Worm (Caenorhabditis elegans) whole organism, young adult: ENCODE data around the gene mcm-2.
A peak's percentile ranks its signal among the peaks of the same experiment; 100 is the strongest.

Experiments used
- B0035.1 ChIP-seq: sonication (generic microtip); optimal IDR thresholded peaks from 2 replicates; lab custom pipeline; 2016; ENCODE audit warnings: missing genetic modification characterization, mild to moderate bottlenecking, missing compliant biosample characterization, missing genotype, missing genetic modification reagents
- F22D6.2 ChIP-seq: sonication (generic microtip); optimal IDR thresholded peaks from 2 replicates; lab custom pipeline; 2016; ENCODE audit warnings: mild to moderate bottlenecking, missing genetic modification characterization, missing compliant biosample characterization
- F57A8.1 ChIP-seq: fragments of 200-800 bp; sonication (Bioruptor generic); optimal IDR thresholded peaks from 2 replicates; lab custom pipeline; 2018; ENCODE audit warnings: mild to moderate bottlenecking, missing genetic modification characterization, moderate library complexity, missing compliant biosample characterization
- F57C9.4 ChIP-seq: sonication (generic microtip); optimal IDR thresholded peaks from 2 replicates; lab custom pipeline; 2017; ENCODE audit warnings: mild to moderate bottlenecking, missing genetic modification characterization, missing compliant biosample characterization
- K11D2.4 ChIP-seq: fragments of 200-800 bp; sonication (Bioruptor generic); IDR thresholded peaks from 2 replicates; pipeline ENCODE4 v1.3.6; 2022; ENCODE audit warnings: missing genetic modification reagents, missing genetic modification characterization, missing compliant biosample characterization
- Y53G8AR.9 ChIP-seq: fragments of 200-800 bp; sonication (Bioruptor generic); conservative IDR thresholded peaks from 2 replicates; pipeline ENCODE4 v1.3.6; 2022; ENCODE audit warnings: missing genetic modification reagents, missing genetic modification characterization, missing compliant biosample characterization
- Y79H2A.3 ChIP-seq: fragments of 200-800 bp; sonication (Bioruptor generic); conservative IDR thresholded peaks from 2 replicates; pipeline ENCODE4 v1.3.6; 2022; ENCODE audit warnings: missing genetic modification reagents, missing genetic modification characterization, missing compliant biosample characterization
- ZK185.1 ChIP-seq: sonication (generic microtip); optimal IDR thresholded peaks from 2 replicates; lab custom pipeline; 2016; ENCODE audit warnings: mild to moderate bottlenecking, missing genetic modification characterization, missing compliant biosample characterization; ENCODE audit not compliant: poor library complexity, severe bottlenecking
- ama-1 ChIP-seq, 3 experiments: fragments of 150-350 bp in 1 of 3; sonication (generic microtip) in 2 of 3; optimal IDR thresholded peaks; 2 replicates each; lab custom pipeline; 2014 to 2018; ENCODE audit warnings: missing biosample characterization in 2 of 3, missing genetic modification characterization in 2 of 3, missing genetic modification reagents in 2 of 3
- aptf-2 ChIP-seq: fragments of 200-800 bp; sonication (Bioruptor generic); conservative IDR thresholded peaks from 2 replicates; pipeline ENCODE4 v1.3.6; 2022; ENCODE audit warnings: missing genetic modification reagents, missing genetic modification characterization, missing compliant biosample characterization
- atf-7 ChIP-seq: sonication (generic microtip); optimal IDR thresholded peaks from 2 replicates; lab custom pipeline; 2017; ENCODE audit warnings: mild to moderate bottlenecking, missing genetic modification characterization, missing compliant biosample characterization
- athp-1 ChIP-seq: sonication (generic microtip); optimal IDR thresholded peaks from 2 replicates; lab custom pipeline; 2017; ENCODE audit warnings: mild to moderate bottlenecking, missing genetic modification characterization, missing compliant biosample characterization
- bed-1 ChIP-seq: fragments of 200-800 bp; sonication (Bioruptor generic); IDR thresholded peaks from 2 replicates; pipeline ENCODE4 v1.3.6; 2022; ENCODE audit warnings: missing genetic modification reagents, missing genetic modification characterization, missing compliant biosample characterization
- cebp-1 ChIP-seq, 2 experiments: fragments of 200-800 bp in 1 of 2; sonication (Bioruptor generic) in 1 of 2; sonication (generic microtip) in 1 of 2; IDR thresholded peaks in 1 of 2; optimal IDR thresholded peaks in 1 of 2; 2 replicates each; pipeline versions ENCODE4 v1.3.6 to Lab custom; 2017 to 2022; ENCODE audit warnings: missing compliant biosample characterization in 2 of 2, missing genetic modification characterization in 2 of 2, mild to moderate bottlenecking in 1 of 2, missing genetic modification reagents in 1 of 2, moderate library complexity in 1 of 2
- ceh-58 ChIP-seq: fragments of 200-800 bp; sonication (Bioruptor generic); IDR thresholded peaks from 2 replicates; pipeline ENCODE4 v1.3.6; 2022; ENCODE audit warnings: missing genetic modification characterization, missing compliant biosample characterization
- ceh-79 ChIP-seq: sonication (generic microtip); optimal IDR thresholded peaks from 2 replicates; lab custom pipeline; 2017; ENCODE audit warnings: mild to moderate bottlenecking, missing genetic modification characterization, missing compliant biosample characterization
- dpl-1 ChIP-seq: fragments of 150-350 bp; optimal IDR thresholded peaks from 2 replicates; lab custom pipeline; 2014; ENCODE audit warnings: missing biosample characterization, missing genetic modification reagents, missing genetic modification characterization
- egl-44 ChIP-seq: fragments of 200-800 bp; sonication (Bioruptor generic); IDR thresholded peaks from 2 replicates; pipeline ENCODE4 v1.3.6; 2022; ENCODE audit warnings: missing genetic modification reagents, missing genetic modification characterization, missing compliant biosample characterization
- egrh-3 ChIP-seq: fragments of 200-800 bp; sonication (Bioruptor generic); IDR thresholded peaks from 2 replicates; pipeline ENCODE4 v1.3.6; 2022; ENCODE audit warnings: missing genetic modification reagents, missing genetic modification characterization, missing compliant biosample characterization
- ekl-4 ChIP-seq: fragments of 200-800 bp; sonication (Bioruptor generic); IDR thresholded peaks from 2 replicates; pipeline ENCODE4 v1.3.6; 2022; ENCODE audit warnings: missing genetic modification reagents, missing genetic modification characterization, missing compliant biosample characterization
- fkh-3 ChIP-seq: sonication (generic microtip); optimal IDR thresholded peaks from 2 replicates; lab custom pipeline; 2016; ENCODE audit warnings: mild to moderate bottlenecking, missing genetic modification characterization, missing compliant biosample characterization
- hmg-1.2 ChIP-seq: fragments of 200-800 bp; sonication (Bioruptor generic); IDR thresholded peaks from 2 replicates; pipeline ENCODE4 v1.3.6; 2022; ENCODE audit warnings: missing genetic modification reagents, missing genetic modification characterization, missing compliant biosample characterization
- hsf-1 ChIP-seq: fragments of 200-800 bp; sonication (Bioruptor generic); IDR thresholded peaks from 2 replicates; pipeline ENCODE4 v1.3.6; 2022; ENCODE audit warnings: missing genetic modification reagents, missing genetic modification characterization, missing compliant biosample characterization
- lag-1 ChIP-seq: fragments of 200-800 bp; sonication (Bioruptor generic); IDR thresholded peaks from 2 replicates; pipeline ENCODE4 v1.3.6; 2022; ENCODE audit warnings: missing genetic modification reagents, missing genetic modification characterization, missing compliant biosample characterization
- let-607 ChIP-seq, 2 experiments: fragments of 200-800 bp in 1 of 2; sonication (Bioruptor generic) in 1 of 2; sonication (generic microtip) in 1 of 2; optimal IDR thresholded peaks; 2 replicates each; lab custom pipeline; 2016 to 2018; ENCODE audit warnings: mild to moderate bottlenecking in 2 of 2, missing compliant biosample characterization in 2 of 2, missing genetic modification characterization in 2 of 2, moderate library complexity in 2 of 2, missing genotype in 1 of 2
- lin-26 ChIP-seq: fragments of 200-800 bp; sonication (Bioruptor generic); IDR thresholded peaks from 2 replicates; pipeline ENCODE4 v1.3.6; 2022; ENCODE audit warnings: missing genetic modification reagents, missing genetic modification characterization, missing compliant biosample characterization
- madf-8 ChIP-seq: fragments of 200-800 bp; sonication (Bioruptor generic); conservative IDR thresholded peaks from 2 replicates; pipeline ENCODE4 v1.3.6; 2022; ENCODE audit warnings: missing genetic modification reagents, missing genetic modification characterization, missing compliant biosample characterization
- nfyb-1 ChIP-seq: fragments of 200-800 bp; sonication (Bioruptor generic); IDR thresholded peaks from 2 replicates; pipeline ENCODE4 v1.3.6; 2022; ENCODE audit warnings: missing genetic modification reagents, missing genetic modification characterization, missing compliant biosample characterization
- nhr-27 ChIP-seq: fragments of 200-800 bp; sonication (Bioruptor generic); optimal IDR thresholded peaks from 2 replicates; lab custom pipeline; 2018; ENCODE audit warnings: mild to moderate bottlenecking, missing genetic modification characterization, moderate library complexity, missing compliant biosample characterization
- nhr-80 ChIP-seq: sonication (generic microtip); optimal IDR thresholded peaks from 2 replicates; lab custom pipeline; 2016; ENCODE audit warnings: missing genetic modification characterization, missing compliant biosample characterization
- pbrm-1 ChIP-seq: fragments of 200-800 bp; sonication (Bioruptor generic); IDR thresholded peaks from 2 replicates; pipeline ENCODE4 v1.3.6; 2022; ENCODE audit warnings: missing genetic modification reagents, missing genetic modification characterization, missing compliant biosample characterization
- rcor-1 ChIP-seq: fragments of 200-800 bp; sonication (Bioruptor generic); IDR thresholded peaks from 2 replicates; pipeline ENCODE4 v1.3.6; 2022; ENCODE audit warnings: missing genetic modification reagents, missing genetic modification characterization, missing compliant biosample characterization
- snpc-1.3 ChIP-seq: sonication (generic microtip); optimal IDR thresholded peaks from 2 replicates; lab custom pipeline; 2017; ENCODE audit warnings: missing genetic modification characterization, mild to moderate bottlenecking, missing compliant biosample characterization, antibody characterized with exemption, moderate library complexity, missing genotype, missing genetic modification reagents; ENCODE audit not compliant: insufficient read depth
- somi-1 ChIP-seq: fragments of 200-800 bp; sonication (Bioruptor generic); optimal IDR thresholded peaks from 2 replicates; lab custom pipeline; 2018; ENCODE audit warnings: mild to moderate bottlenecking, missing genetic modification characterization, missing compliant biosample characterization
- unc-130 ChIP-seq: sonication (generic microtip); optimal IDR thresholded peaks from 2 replicates; lab custom pipeline; 2016; ENCODE audit warnings: missing genetic modification reagents, missing genetic modification characterization, missing compliant biosample characterization
- zfh-2 ChIP-seq: fragments of 200-800 bp; sonication (Bioruptor generic); conservative IDR thresholded peaks from 2 replicates; pipeline ENCODE4 v1.3.6; 2022; ENCODE audit warnings: missing genetic modification reagents, missing genetic modification characterization, missing compliant biosample characterization
- ztf-25 ChIP-seq: fragments of 200-800 bp; sonication (Bioruptor generic); IDR thresholded peaks from 2 replicates; pipeline ENCODE4 v1.3.6; 2022; ENCODE audit warnings: missing genetic modification reagents, missing genetic modification characterization, missing compliant biosample characterization
- ztf-26 ChIP-seq: sonication (generic microtip); optimal IDR thresholded peaks from 2 replicates; lab custom pipeline; 2017; ENCODE audit warnings: missing genetic modification characterization, missing compliant biosample characterization

Gene mcm-2

DNA sequence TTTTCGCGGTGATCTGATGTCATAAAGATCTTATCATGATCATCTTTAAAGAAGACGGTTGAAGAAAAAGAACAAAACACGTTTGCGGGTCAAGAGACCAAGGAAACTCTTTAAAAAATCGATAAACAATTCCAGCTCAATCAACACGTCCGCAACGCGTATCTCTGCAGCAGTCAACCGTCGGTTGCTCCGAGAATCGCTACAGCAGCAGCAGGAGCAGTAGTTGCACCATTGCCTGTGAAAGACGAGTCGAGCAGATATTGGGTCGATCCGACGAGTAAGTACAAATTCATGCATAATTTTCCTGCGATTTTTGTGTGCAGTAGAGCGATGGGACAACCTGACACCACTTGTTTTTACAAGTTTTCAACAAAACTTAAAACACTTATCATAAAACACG, 48.1 kb upstream of the mcm-2 start (continued):
- TF ChIP-seq zfh-2 (GFP tag; lab: Robert Waterston, UW): 0 out of 2 replicates have a peak, but pooled peaks have one; percentile 13
- TF ChIP-seq unc-130 (GFP tag; lab: Kevin White, UChicago): no peak
- no peak for TF ChIP-seq B0035.1 (tag; lab: Kevin White, UChicago)
- TF ChIP-seq snpc-1.3 (tag; lab: Kevin White, UChicago): no peak
- no peak for TF ChIP-seq madf-8 (GFP tag; lab: Robert Waterston, UW)
- no peak for TF ChIP-seq ceh-58 (GFP tag; lab: Robert Waterston, UW)
- TF ChIP-seq F57A8.1 (GFP tag; lab: Kevin White, UChicago): no peak
- no peak for TF ChIP-seq egl-44 (GFP tag; lab: Robert Waterston, UW)
- 0 out of 2 replicates have a peak, but pooled peaks have one; percentile 8 for TF ChIP-seq Y53G8AR.9 (GFP tag; lab: Robert Waterston, UW)
- 0 out of 2 replicates have a peak, but pooled peaks have one; percentile 15 for TF ChIP-seq hsf-1 (GFP tag; lab: Robert Waterston, UW)
- no peak for TF ChIP-seq nhr-27 (tag; lab: Kevin White, UChicago)
- TF ChIP-seq lag-1 (GFP tag; lab: Robert Waterston, UW): no peak
- no peak for TF ChIP-seq dpl-1 (GFP tag; lab: Kevin White, UChicago)
- TF ChIP-seq ZK185.1: no peak
- TF ChIP-seq cebp-1 (GFP tag; IDR thresholded peaks at IDR 0.05; lab: Robert Waterston, UW): no peak
- peak; percentile 14 for TF ChIP-seq cebp-1 (tag; optimal IDR thresholded peaks at IDR 0.05; lab: Kevin White, UChicago)
- 0 out of 2 replicates have a peak, but pooled peaks have one; percentile 20 for TF ChIP-seq ztf-25 (GFP tag; lab: Robert Waterston, UW)
- no peak for TF ChIP-seq bed-1 (GFP tag; lab: Robert Waterston, UW)
- TF ChIP-seq F22D6.2 (tag; lab: Kevin White, UChicago): no peak

DNA sequence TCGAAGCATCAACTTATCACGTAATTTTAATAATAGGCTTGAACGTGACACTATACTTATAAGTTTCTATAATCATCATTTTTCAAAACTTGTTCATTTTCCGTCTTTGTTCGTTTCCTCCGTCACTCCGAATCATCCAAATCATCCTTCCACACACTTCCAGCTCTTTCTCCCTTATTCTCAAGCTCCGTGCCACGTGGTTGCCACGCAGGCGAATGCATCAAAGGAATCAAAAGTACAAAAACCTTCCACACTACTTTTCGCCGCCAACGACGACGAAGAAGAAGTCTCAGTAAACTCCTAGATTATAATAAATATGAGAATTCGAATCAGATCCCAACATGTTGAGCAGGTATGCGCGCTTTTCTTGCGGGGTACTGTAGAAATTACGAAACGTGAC, 47.7 kb upstream of the mcm-2 start:
- TF ChIP-seq pbrm-1 (GFP tag; lab: Robert Waterston, UW) (0 out of 2 replicates have a peak, but pooled peaks have one; percentile 22), Y79H2A.3 (GFP tag; lab: Robert Waterston, UW) (0 out of 2 replicates have a peak, but pooled peaks have one; percentile 34), ama-1 (optimal IDR thresholded peaks at IDR 0.05; lab: Kevin White, UChicago) (peak; percentile 53), ama-1 (GFP tag; optimal IDR thresholded peaks at IDR 0.05; lab: Kevin White, UChicago) (no peak), K11D2.4 (GFP tag; lab: Robert Waterston, UW) (no peak)

DNA sequence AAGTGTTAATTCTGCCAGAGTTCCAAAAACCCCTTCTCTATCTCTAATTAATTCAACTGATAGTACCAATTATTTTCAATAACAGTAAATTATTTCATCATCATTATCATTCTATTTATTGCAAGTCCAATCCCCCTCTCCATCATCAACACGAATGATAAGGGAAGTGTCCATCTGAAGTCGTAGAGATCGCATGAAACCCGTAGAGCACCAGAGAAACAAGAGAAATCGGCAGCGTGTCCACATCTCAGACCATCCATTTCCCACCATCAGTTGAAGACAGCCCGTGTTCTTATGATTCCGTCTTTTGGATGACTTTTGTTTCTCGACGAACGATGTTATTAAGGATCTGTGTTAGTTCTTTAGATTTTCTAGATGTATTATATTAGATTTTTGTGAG, 47.1 kb upstream of the mcm-2 start:
- TF ChIP-seq ZK185.1 (no peak), ama-1 (optimal IDR thresholded peaks at IDR 0.05; lab: Kevin White, UChicago) (peak; percentile 5), ama-1 (GFP tag; optimal IDR thresholded peaks at IDR 0.05; lab: Kevin White, UChicago) (no peak), cebp-1 (GFP tag; IDR thresholded peaks at IDR 0.05; lab: Robert Waterston, UW) (no peak), cebp-1 (tag; optimal IDR thresholded peaks at IDR 0.05; lab: Kevin White, UChicago) (peak; percentile 32), fkh-3 (tag; lab: Kevin White, UChicago) (no peak), ekl-4 (no peak), let-607 (tag; optimal IDR thresholded peaks at IDR 0.05; lab: Kevin White, UChicago) (peak in 1 of 2 experiments; percentile 17), nhr-80 (tag; lab: Kevin White, UChicago) (peak; percentile 25), hmg-1.2 (GFP tag; lab: Robert Waterston, UW) (no peak)

DNA sequence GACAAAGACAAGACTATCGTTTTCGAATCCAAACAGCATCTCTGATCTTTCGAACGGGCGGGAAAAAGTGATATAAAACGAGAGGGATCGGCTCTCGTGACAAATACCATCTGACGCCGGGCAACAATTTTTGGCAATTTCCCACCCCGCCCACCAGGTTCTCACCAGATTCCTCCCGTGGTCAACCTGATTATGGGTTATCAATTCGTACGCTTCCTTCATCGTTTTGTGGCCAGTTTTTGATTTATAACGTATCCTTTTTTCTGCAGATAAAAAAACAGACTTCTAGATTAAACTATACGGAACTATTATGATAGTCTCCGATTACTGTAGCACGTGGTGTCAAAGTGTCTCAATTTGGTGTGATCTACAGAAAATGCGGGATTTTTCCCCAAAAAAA, 46.5 kb upstream of the mcm-2 start:
- no peak for TF ChIP-seq athp-1
- TF ChIP-seq aptf-2 (GFP tag; lab: Robert Waterston, UW): no peak
- 0 out of 2 replicates have a peak, but pooled peaks have one; percentile 13 for TF ChIP-seq hmg-1.2 (GFP tag; lab: Robert Waterston, UW)
- TF ChIP-seq lin-26 (GFP tag; lab: Robert Waterston, UW): peak; percentile 7; the same call in 1 of the 2 replicates
- TF ChIP-seq rcor-1 (GFP tag; lab: Robert Waterston, UW): no peak
- peak; percentile 44 for TF ChIP-seq atf-7 (tag; lab: Kevin White, UChicago)
- no peak for TF ChIP-seq ceh-79 (tag; lab: Kevin White, UChicago)
- 0 out of 2 replicates have a peak, but pooled peaks have one; percentile 38 for TF ChIP-seq nfyb-1 (GFP tag; lab: Robert Waterston, UW)
- peak; percentile 64 for TF ChIP-seq ztf-26 (tag; lab: Kevin White, UChicago)
- TF ChIP-seq madf-8 (GFP tag; lab: Robert Waterston, UW): no peak
- no peak for TF ChIP-seq somi-1 (GFP tag; lab: Kevin White, UChicago)
- no peak for TF ChIP-seq egrh-3 (GFP tag; lab: Robert Waterston, UW)
- no peak for TF ChIP-seq F57C9.4 (tag; lab: Kevin White, UChicago)
